Worm (Caenorhabditis elegans) whole organism, young adult: Measurements from ENCODE around the gene Y41D4A.3.

Experiments
- F57A8.1 ChIP-seq: fragments of 200-800 bp; sonication (Bioruptor generic); optimal IDR thresholded peaks from 2 replicates; lab custom pipeline; 2018; ENCODE audit warnings: mild to moderate bottlenecking, missing genetic modification characterization, moderate library complexity, missing compliant biosample characterization
- T26A5.8 ChIP-seq: sonication (generic microtip); optimal IDR thresholded peaks from 2 replicates; lab custom pipeline; 2016; ENCODE audit warnings: missing genetic modification characterization, missing compliant biosample characterization
- lsy-27 ChIP-seq: sonication (generic microtip); optimal IDR thresholded peaks from 2 replicates; lab custom pipeline; 2017; ENCODE audit warnings: missing genetic modification characterization, mild to moderate bottlenecking, missing compliant biosample characterization, antibody characterized with exemption, missing genotype, borderline replicate concordance; ENCODE audit not compliant: insufficient read depth
- unc-62 ChIP-seq: fragments of 150-350 bp; optimal IDR thresholded peaks from 2 replicates; lab custom pipeline; 2014; ENCODE audit warnings: missing biosample characterization, missing genetic modification reagents, missing genetic modification characterization

ce11 chrIV:1803882-1804281, 50.3 kb downstream of the Y41D4A.3 start, which contains the start of gene Y38C1BA.1:
- no peak for TF ChIP-seq lsy-27
- TF ChIP-seq unc-62 (GFP tag; lab: Kevin White, UChicago), result no peak
- no peak for TF ChIP-seq F57A8.1 (GFP tag; lab: Kevin White, UChicago)
- TF ChIP-seq T26A5.8, result no peak
